Fruit fly (Drosophila melanogaster) whole organism, embryonic: ENCODE results near the gene Capr.

ENCODE experiments used
- CG10654 ChIP-seq: fragments of 200-800 bp; sonication (Bioruptor generic); optimal IDR thresholded peaks from 2 replicates; lab custom pipeline; 2016; ENCODE audit warnings: missing biosample characterization, missing genetic modification characterization
- CG14014 ChIP-seq: fragments of 200-800 bp; sonication (Bioruptor generic); IDR thresholded peaks from 2 replicates; pipeline ENCODE4 v1.3.6; 2022; ENCODE audit warnings: missing biosample characterization, missing genetic modification characterization
- CG14050 ChIP-seq: fragments of 200-800 bp; sonication (Bioruptor generic); IDR thresholded peaks from 3 replicates; pipeline ENCODE4 v1.3.6; 2022; ENCODE audit warnings: missing biosample characterization, missing genetic modification characterization
- CG18764 ChIP-seq: fragments of 200-800 bp; sonication (Bioruptor generic); optimal IDR thresholded peaks from 3 replicates; lab custom pipeline; 2016; ENCODE audit warnings: missing biosample characterization, missing genetic modification characterization

- TF ChIP-seq CG14014 (GFP tag; lab: Robert Waterston, UW) (no peak), CG18764 (no peak), CG14050 (GFP tag; lab: Robert Waterston, UW) (no peak), CG10654 (GFP tag; lab: Kevin White, UChicago) (no peak)
These were observed 13.2 kb upstream of the Capr start, which contains the start of gene Cyp12c1 for dm6 chr3L:18686220-18686801.
